Worm (Caenorhabditis elegans): Measurements from ENCODE around the gene lam-2.

Gene lam-2

DNA sequence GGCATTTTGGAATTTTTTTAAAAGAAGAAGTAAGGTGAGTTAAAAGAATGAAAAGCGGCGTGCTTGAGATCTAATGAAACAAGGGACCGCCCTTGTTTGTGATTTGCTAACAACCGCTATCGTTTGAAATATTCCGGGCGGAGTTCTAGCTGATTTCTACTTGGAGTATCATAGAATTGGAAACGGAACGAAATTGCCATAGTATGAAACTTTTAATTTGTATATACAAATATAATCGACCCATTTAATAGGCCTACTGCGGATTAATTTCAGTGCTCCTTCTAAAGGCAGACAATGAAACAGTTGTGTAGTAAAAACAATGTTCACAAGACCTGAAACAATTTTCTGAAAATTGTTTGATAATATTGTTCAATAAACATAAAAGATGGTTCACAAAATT lies 40.8 kb upstream of the lam-2 start, which contains the start of gene C55B6.7:
Gene C55B6.7, minus strand, starts transcription at position 101 of the 400 bp plus-strand sequence.
- TF ChIP-seq nhr-2 (tag; optimal IDR thresholded peaks at IDR 0.05), result no peak
- TF ChIP-seq nhr-28 (tag; optimal IDR thresholded peaks at IDR 0.05), result no peak
- TF ChIP-seq cnd-1 (tag; optimal IDR thresholded peaks at IDR 0.05), result no peak
- TF ChIP-seq tbx-8 (GFP tag; optimal IDR thresholded peaks at IDR 0.05), result no peak
- no peak for TF ChIP-seq nhr-76 (tag; optimal IDR thresholded peaks at IDR 0.05)
- no peak for TF ChIP-seq hlh-1 (tag; optimal IDR thresholded peaks at IDR 0.05)
- no peak for TF ChIP-seq ceh-39 (tag; optimal IDR thresholded peaks at IDR 0.05)
- no peak for TF ChIP-seq sem-2 (GFP tag; optimal IDR thresholded peaks at IDR 0.05)
- no peak for TF ChIP-seq lsy-2 (tag; optimal IDR thresholded peaks at IDR 0.05)
- no peak for TF ChIP-seq ces-1 (GFP tag; optimal IDR thresholded peaks at IDR 0.05)
- no peak for TF ChIP-seq mab-5 (tag; optimal IDR thresholded peaks at IDR 0.05)
- no peak for TF ChIP-seq ceh-83 (GFP tag; optimal IDR thresholded peaks at IDR 0.05)
- no peak for TF ChIP-seq ceh-43 (GFP tag; optimal IDR thresholded peaks at IDR 0.05)
- no peak for TF ChIP-seq pha-4 (tag; optimal IDR thresholded peaks at IDR 0.05)
- TF ChIP-seq unc-39 (tag; optimal IDR thresholded peaks at IDR 0.05), result no peak
- no peak for TF ChIP-seq elt-3 (tag; optimal IDR thresholded peaks at IDR 0.05)

DNA sequence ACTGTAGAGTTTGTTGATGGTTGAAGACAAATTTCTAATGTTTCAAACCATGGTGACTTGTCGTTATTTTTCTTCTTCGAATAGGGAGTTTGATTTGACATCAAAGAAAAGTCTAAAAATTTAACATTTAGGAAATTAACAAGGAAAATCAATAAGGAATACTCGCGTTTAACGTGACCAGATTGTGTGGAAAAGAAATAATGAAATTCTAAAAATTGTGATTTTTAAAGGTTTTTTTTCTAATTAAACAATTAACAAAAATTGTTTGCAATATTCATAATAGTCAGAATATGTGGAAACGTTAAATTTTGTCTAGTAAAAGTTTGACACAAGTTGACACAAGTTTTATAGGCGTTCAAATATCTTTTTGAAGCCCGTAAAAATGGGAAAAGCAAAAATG lies 36.6 kb upstream of the lam-2 start, which contains the start of gene C55B6.4:
Gene C55B6.4, minus strand, starts transcription at position 101 of the 400 bp plus-strand sequence.
- no peak for TF ChIP-seq nhr-12 (tag; optimal IDR thresholded peaks at IDR 0.05)
- no peak for TF ChIP-seq ztf-11 (tag; optimal IDR thresholded peaks at IDR 0.05)
- TF ChIP-seq mab-5 (tag; optimal IDR thresholded peaks at IDR 0.05), result no peak
- no peak for TF ChIP-seq flh-1 (GFP tag; optimal IDR thresholded peaks at IDR 0.05)
- TF ChIP-seq bed-3 (GFP tag; optimal IDR thresholded peaks at IDR 0.05), result no peak
- no peak for TF ChIP-seq unc-62 (GFP tag; optimal IDR thresholded peaks at IDR 0.05)
- TF ChIP-seq nhr-237 (tag; optimal IDR thresholded peaks at IDR 0.05), result no peak
- no peak for TF ChIP-seq unc-120 (tag; optimal IDR thresholded peaks at IDR 0.05; ENCODE audit: poor library complexity, severe bottlenecking)
- no peak for TF ChIP-seq elt-3 (tag; optimal IDR thresholded peaks at IDR 0.05)
- no peak for TF ChIP-seq ham-2 (GFP tag; optimal IDR thresholded peaks at IDR 0.05)
- TF ChIP-seq hlh-1 (tag; optimal IDR thresholded peaks at IDR 0.05), result no peak
- TF ChIP-seq nhr-76 (tag; optimal IDR thresholded peaks at IDR 0.05), result no peak
- TF ChIP-seq ces-1 (GFP tag; optimal IDR thresholded peaks at IDR 0.05), result no peak
- TF ChIP-seq mep-1 (tag; optimal IDR thresholded peaks at IDR 0.05), result no peak
- TF ChIP-seq cnd-1 (tag; optimal IDR thresholded peaks at IDR 0.05), result no peak
- no peak for TF ChIP-seq elt-1 (tag; optimal IDR thresholded peaks at IDR 0.05; ENCODE audit: borderline replicate concordance, insufficient read depth)
- TF ChIP-seq lin-13 (tag; optimal IDR thresholded peaks at IDR 0.05), result no peak

DNA sequence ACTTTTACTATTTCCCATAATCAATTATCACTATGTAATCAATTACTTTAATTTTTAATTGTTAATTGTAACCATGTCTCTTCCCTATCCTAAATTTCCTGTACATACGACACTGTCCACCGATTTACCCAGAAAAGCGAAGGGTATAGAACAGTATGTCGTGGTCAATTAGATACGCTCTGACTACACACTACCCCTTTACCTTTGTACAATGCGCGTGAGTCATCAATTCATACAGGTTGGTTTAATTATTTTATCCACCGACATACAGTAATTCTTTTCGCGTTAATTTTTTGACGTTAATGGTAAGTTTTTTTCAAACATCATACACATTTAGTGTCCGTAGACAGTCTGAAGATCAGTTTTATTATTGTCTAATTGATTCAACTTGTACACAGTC lies 30.6 kb upstream of the lam-2 start:
- TF ChIP-seq unc-120 (tag; optimal IDR thresholded peaks at IDR 0.05; ENCODE audit: poor library complexity, severe bottlenecking) (no peak), hlh-1 (tag; optimal IDR thresholded peaks at IDR 0.05) (peak; percentile 36), ceh-43 (GFP tag; optimal IDR thresholded peaks at IDR 0.05) (no peak), elt-3 (tag; optimal IDR thresholded peaks at IDR 0.05) (peak; percentile 72), nhr-28 (tag; optimal IDR thresholded peaks at IDR 0.05) (no peak), ces-1 (GFP tag; optimal IDR thresholded peaks at IDR 0.05) (peak; percentile 19), unc-39 (tag; optimal IDR thresholded peaks at IDR 0.05) (no peak), zip-8 (tag; optimal IDR thresholded peaks at IDR 0.05) (no peak), unc-62 (GFP tag; optimal IDR thresholded peaks at IDR 0.05) (no peak), nhr-237 (tag; optimal IDR thresholded peaks at IDR 0.05) (peak; percentile 92), tbx-8 (GFP tag; optimal IDR thresholded peaks at IDR 0.05) (no peak), drap-1 (GFP tag; optimal IDR thresholded peaks at IDR 0.05) (peak; percentile 3), mep-1 (tag; optimal IDR thresholded peaks at IDR 0.05) (no peak), mls-2 (tag; optimal IDR thresholded peaks at IDR 0.05) (no peak), pha-4 (tag; optimal IDR thresholded peaks at IDR 0.05) (peak; percentile 86), lsy-2 (tag; optimal IDR thresholded peaks at IDR 0.05) (peak; percentile 37), sptf-1 (tag; optimal IDR thresholded peaks at IDR 0.05) (no peak), cnd-1 (tag; optimal IDR thresholded peaks at IDR 0.05) (peak; percentile 25), ceh-83 (GFP tag; optimal IDR thresholded peaks at IDR 0.05) (no peak), flh-1 (GFP tag; optimal IDR thresholded peaks at IDR 0.05) (no peak)

DNA sequence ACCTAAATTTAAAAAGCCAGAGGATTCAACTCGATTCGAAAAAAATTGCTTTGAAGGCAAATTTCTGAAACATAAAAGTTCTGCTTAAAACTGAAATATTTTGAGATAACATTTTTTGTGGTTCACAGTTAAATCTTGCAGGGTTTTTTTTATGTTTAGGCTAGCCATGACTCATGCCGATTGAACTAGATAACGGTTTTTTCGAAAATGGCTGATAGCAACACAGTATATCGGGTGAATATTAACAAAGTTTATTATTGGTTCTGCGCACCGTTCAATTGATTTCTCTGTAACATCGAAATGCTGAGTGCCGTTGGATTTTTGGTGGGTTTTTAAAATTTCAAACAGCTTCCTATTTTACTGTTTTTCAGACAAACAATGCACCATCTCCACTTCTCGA lies 26.3 kb upstream of the lam-2 start, which contains the start of gene F43E12.1:
Gene F43E12.1, plus strand, starts transcription at position 301 of the 400 bp plus-strand sequence.
- TF ChIP-seq mls-2 (tag; optimal IDR thresholded peaks at IDR 0.05) (no peak), mep-1 (tag; optimal IDR thresholded peaks at IDR 0.05) (no peak), ces-1 (GFP tag; optimal IDR thresholded peaks at IDR 0.05) (no peak), sptf-1 (tag; optimal IDR thresholded peaks at IDR 0.05) (no peak)

DNA sequence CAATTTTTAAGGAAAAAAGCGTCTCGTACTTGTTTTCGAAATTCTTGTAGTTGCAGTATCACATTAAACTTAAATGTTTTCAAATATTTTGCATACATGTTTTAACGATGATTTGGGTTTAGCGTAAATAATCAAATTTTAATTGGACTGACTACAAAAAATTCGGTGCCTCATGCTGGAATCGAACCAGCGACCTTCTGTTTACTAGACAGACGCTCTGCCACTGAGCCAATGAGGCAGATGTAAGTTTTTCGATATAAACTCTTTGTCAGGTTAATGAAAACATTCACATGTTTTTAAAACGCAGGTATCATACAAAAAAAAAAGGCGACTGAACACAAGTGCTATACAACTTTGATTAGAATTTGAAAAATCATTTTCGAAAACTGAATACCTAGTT lies 25.8 kb upstream of the lam-2 start:
- TF ChIP-seq drap-1 (GFP tag; optimal IDR thresholded peaks at IDR 0.05) (no peak), ceh-83 (GFP tag; optimal IDR thresholded peaks at IDR 0.05) (no peak), unc-62 (GFP tag; optimal IDR thresholded peaks at IDR 0.05) (no peak), nhr-12 (tag; optimal IDR thresholded peaks at IDR 0.05) (no peak), tbx-8 (GFP tag; optimal IDR thresholded peaks at IDR 0.05) (no peak), unc-120 (tag; optimal IDR thresholded peaks at IDR 0.05; ENCODE audit: poor library complexity, severe bottlenecking) (no peak), cnd-1 (tag; optimal IDR thresholded peaks at IDR 0.05) (no peak), ceh-43 (GFP tag; optimal IDR thresholded peaks at IDR 0.05) (no peak), zip-8 (tag; optimal IDR thresholded peaks at IDR 0.05) (no peak), mls-2 (tag; optimal IDR thresholded peaks at IDR 0.05) (no peak), M03D4.4 (tag; optimal IDR thresholded peaks at IDR 0.05) (no peak), nhr-237 (tag; optimal IDR thresholded peaks at IDR 0.05) (no peak), snpc-4 (tag; optimal IDR thresholded peaks at IDR 0.05) (no peak), ces-1 (GFP tag; optimal IDR thresholded peaks at IDR 0.05) (no peak), mab-5 (tag; optimal IDR thresholded peaks at IDR 0.05) (no peak), nhr-28 (tag; optimal IDR thresholded peaks at IDR 0.05) (no peak), ham-2 (GFP tag; optimal IDR thresholded peaks at IDR 0.05) (no peak), hlh-1 (tag; optimal IDR thresholded peaks at IDR 0.05) (no peak), ztf-11 (tag; optimal IDR thresholded peaks at IDR 0.05) (no peak), ceh-39 (tag; optimal IDR thresholded peaks at IDR 0.05) (no peak)

Measured in whole organism, mixed stage, embryonic.